Comparison of ENCODE assay signal across 2 fruit fly cellular contexts in genomic region chr2L:18878439-18878838, dm6.
TF ChIP-seq lines count a peak whose summit lies in the region.

No protein-coding gene starts in this region.

- no peak for TF ChIP-seq CTCF in whole organism, embryonic (GFP tag; optimal IDR thresholded peaks at IDR 0.05; lab: Kevin White, UChicago)

TF ChIP-seq in whole organism, embryonic, 481 proteins besides CTCF, POLR2A, EP300 and RAD21:
- TF ChIP-seq Ets65A (GFP tag; lab: Kevin White, UChicago): peak; percentile 61
- TF ChIP-seq CG12104 (GFP tag; optimal IDR thresholded peaks at IDR 0.05; lab: Kevin White, UChicago): peak; percentile 34
- TF ChIP-seq CG13287 (GFP tag; IDR thresholded peaks at IDR 0.05; lab: Robert Waterston, UW; ENCODE audit: partially characterized antibody): no peak
- no peak for TF ChIP-seq hbn (GFP tag; IDR thresholded peaks at IDR 0.05; lab: Robert Waterston, UW; ENCODE audit: partially characterized antibody)
- no peak for TF ChIP-seq CG16779 (GFP tag; IDR thresholded peaks at IDR 0.05; lab: Robert Waterston, UW)
- no peak for TF ChIP-seq CG13624 (GFP tag; optimal IDR thresholded peaks at IDR 0.05; lab: Kevin White, UChicago)
- no peak for TF ChIP-seq CG1832 (GFP tag; optimal IDR thresholded peaks at IDR 0.05; lab: Kevin White, UChicago)
- TF ChIP-seq CG10431 (GFP tag; optimal IDR thresholded peaks at IDR 0.05; lab: Kevin White, UChicago): no peak
- TF ChIP-seq corto (GFP tag; optimal IDR thresholded peaks at IDR 0.05; lab: Kevin White, UChicago): no peak
- TF ChIP-seq gcm (GFP tag; optimal IDR thresholded peaks at IDR 0.05; lab: Kevin White, UChicago): no peak
- no peak for TF ChIP-seq Aef1 (GFP tag; IDR thresholded peaks at IDR 0.05; lab: Robert Waterston, UW)
- peak; percentile 1 for TF ChIP-seq CG4820 (GFP tag; optimal IDR thresholded peaks at IDR 0.05; lab: Kevin White, UChicago)
- 0 out of 2 replicates have a peak, but pooled peaks have one; percentile 7 for TF ChIP-seq Awh (GFP tag; IDR thresholded peaks at IDR 0.05; lab: Robert Waterston, UW)
- TF ChIP-seq al (GFP tag; IDR thresholded peaks at IDR 0.05; lab: Robert Waterston, UW): no peak
- peak; percentile 85 for TF ChIP-seq Med (GFP tag; lab: Kevin White, UChicago)
- no peak for TF ChIP-seq slou (GFP tag; optimal IDR thresholded peaks at IDR 0.05; lab: Kevin White, UChicago)
- TF ChIP-seq pfk (GFP tag; optimal IDR thresholded peaks at IDR 0.05; lab: Kevin White, UChicago): no peak
- TF ChIP-seq D19A (tag; optimal IDR thresholded peaks at IDR 0.05; lab: Kevin White, UChicago): peak; percentile 10
- TF ChIP-seq tup (GFP tag; optimal IDR thresholded peaks at IDR 0.05; lab: Kevin White, UChicago): peak; percentile 37
- TF ChIP-seq fd102C (GFP tag; optimal IDR thresholded peaks at IDR 0.05; lab: Kevin White, UChicago): no peak
- TF ChIP-seq aop (GFP tag; IDR thresholded peaks at IDR 0.05; lab: Robert Waterston, UW): no peak
- TF ChIP-seq CG11504 (tag; optimal IDR thresholded peaks at IDR 0.05; lab: Kevin White, UChicago): no peak
- TF ChIP-seq CG17385 (GFP tag; optimal IDR thresholded peaks at IDR 0.05; lab: Kevin White, UChicago): no peak
- TF ChIP-seq caup (GFP tag; optimal IDR thresholded peaks at IDR 0.05; lab: Kevin White, UChicago; ENCODE audit: severe bottlenecking): no peak
- no peak for TF ChIP-seq row (GFP tag; IDR thresholded peaks at IDR 0.05; lab: Robert Waterston, UW)
- peak; percentile 2 for TF ChIP-seq CG33557 (GFP tag; optimal IDR thresholded peaks at IDR 0.05; lab: Kevin White, UChicago)
- peak; percentile 55 for TF ChIP-seq CG9727 (GFP tag; optimal IDR thresholded peaks at IDR 0.05; lab: Kevin White, UChicago)
- TF ChIP-seq CG13775 (GFP tag; optimal IDR thresholded peaks at IDR 0.05; lab: Kevin White, UChicago): no peak
- no peak for TF ChIP-seq dpn (GFP tag; optimal IDR thresholded peaks at IDR 0.05; lab: Kevin White, UChicago)
- TF ChIP-seq CG9817 (tag; optimal IDR thresholded peaks at IDR 0.05; lab: Kevin White, UChicago): no peak
- TF ChIP-seq CG33213 (GFP tag; optimal IDR thresholded peaks at IDR 0.05; lab: Kevin White, UChicago): peak; percentile 57
- TF ChIP-seq Eip74EF (GFP tag; optimal IDR thresholded peaks at IDR 0.05; lab: Kevin White, UChicago): peak in 1 of 2 experiments; percentile 23
- TF ChIP-seq Pdp1 (GFP tag; optimal IDR thresholded peaks at IDR 0.05; lab: Kevin White, UChicago): no peak
- no peak for TF ChIP-seq ci (GFP tag; IDR thresholded peaks at IDR 0.05; lab: Robert Waterston, UW)

TF ChIP-seq in whole organism, prepupa, 60 proteins besides CTCF, POLR2A, EP300 and RAD21:
- TF ChIP-seq CG6854 (GFP tag; optimal IDR thresholded peaks at IDR 0.05; lab: Kevin White, UChicago) (no peak), dac (GFP tag; optimal IDR thresholded peaks at IDR 0.05; lab: Kevin White, UChicago) (no peak), fkh (GFP tag; optimal IDR thresholded peaks at IDR 0.05; lab: Kevin White, UChicago) (peak; percentile 84)
TF ChIP-seq in whole organism, prepupa: peak in this region for 1.
